Worm (Caenorhabditis elegans) whole organism, mixed stage, embryonic: Measurements from ENCODE around the gene syg-1.

Experiments
- bed-3 ChIP-seq: fragments of 200-800 bp; sonication (Bioruptor generic); optimal IDR thresholded peaks from 3 replicates; lab custom pipeline; 2018; ENCODE audit warnings: mild to moderate bottlenecking, missing genetic modification characterization, moderate library complexity, missing compliant biosample characterization
- blmp-1 ChIP-seq: fragments of 150-350 bp; optimal IDR thresholded peaks from 2 replicates; lab custom pipeline; 2014; ENCODE audit warnings: missing biosample characterization, missing genetic modification characterization
- ces-1 ChIP-seq: fragments of 150-350 bp; optimal IDR thresholded peaks from 2 replicates; lab custom pipeline; 2014; ENCODE audit warnings: missing biosample characterization, missing genetic modification reagents, missing genetic modification characterization
- mls-2 ChIP-seq: sonication (generic microtip); optimal IDR thresholded peaks from 2 replicates; lab custom pipeline; 2016; ENCODE audit warnings: mild to moderate bottlenecking, missing genetic modification characterization, moderate library complexity, missing compliant biosample characterization
- nhr-12 ChIP-seq: fragments of 150-350 bp; optimal IDR thresholded peaks from 2 replicates; lab custom pipeline; 2014; ENCODE audit warnings: missing biosample characterization, missing genetic modification characterization
- nhr-76 ChIP-seq: sonication (generic microtip); optimal IDR thresholded peaks from 2 replicates; lab custom pipeline; 2017; ENCODE audit warnings: missing biosample characterization, missing genetic modification characterization
- pha-4 ChIP-seq: fragments of 150-350 bp; optimal IDR thresholded peaks from 2 replicates; lab custom pipeline; 2018; ENCODE audit warnings: missing biosample characterization, missing genetic modification reagents, missing genetic modification characterization
- sem-2 ChIP-seq: fragments of 200-800 bp; sonication (Bioruptor generic); optimal IDR thresholded peaks from 2 replicates; lab custom pipeline; 2018; ENCODE audit warnings: mild to moderate bottlenecking, missing genetic modification characterization, missing compliant biosample characterization
- snpc-4 ChIP-seq: fragments of 150-350 bp; optimal IDR thresholded peaks from 2 replicates; lab custom pipeline; 2014; ENCODE audit warnings: missing biosample characterization, missing genetic modification characterization
- sptf-1 ChIP-seq: sonication (generic microtip); optimal IDR thresholded peaks from 2 replicates; lab custom pipeline; 2017; ENCODE audit warnings: mild to moderate bottlenecking, missing genetic modification characterization, moderate library complexity, missing compliant biosample characterization
- tbx-8 ChIP-seq: fragments of 200-800 bp; sonication (Bioruptor generic); optimal IDR thresholded peaks from 2 replicates; lab custom pipeline; 2018; ENCODE audit warnings: mild to moderate bottlenecking, missing genetic modification characterization, moderate library complexity, missing compliant biosample characterization
- ztf-11 ChIP-seq: fragments of 150-350 bp; optimal IDR thresholded peaks from 2 replicates; lab custom pipeline; 2014; ENCODE audit warnings: missing biosample characterization, missing genetic modification characterization

- TF ChIP-seq snpc-4 (tag; lab: Kevin White, UChicago) = no peak
- TF ChIP-seq blmp-1 = no peak
- no peak for TF ChIP-seq sptf-1 (tag; lab: Kevin White, UChicago)
- TF ChIP-seq nhr-12 (tag; lab: Kevin White, UChicago) = no peak
- TF ChIP-seq sem-2 = no peak
- no peak for TF ChIP-seq bed-3 (GFP tag; lab: Kevin White, UChicago)
- no peak for TF ChIP-seq mls-2 (tag; lab: Kevin White, UChicago)
- TF ChIP-seq tbx-8 (GFP tag; lab: Kevin White, UChicago) = no peak
- TF ChIP-seq nhr-76 = no peak
- TF ChIP-seq ztf-11 (tag; lab: Kevin White, UChicago) = no peak
- no peak for TF ChIP-seq pha-4
- TF ChIP-seq ces-1 = no peak
Observed at ce11 chrX:2473618-2474017, 41.5 kb downstream of the syg-1 start, which contains the start of gene R04B3.2.
